Worm (Caenorhabditis elegans) whole organism, early embryonic: ENCODE data around the gene ZK742.6.

Experiments used
- B0310.2 ChIP-seq: sonication (generic microtip); optimal IDR thresholded peaks from 2 replicates; lab custom pipeline; 2016; ENCODE audit warnings: mild to moderate bottlenecking, missing genetic modification characterization, missing compliant biosample characterization
- ama-1 ChIP-seq: fragments of 150-350 bp; optimal IDR thresholded peaks from 2 replicates; lab custom pipeline; 2014
- ceh-13 ChIP-seq: fragments of 200-800 bp; sonication (Bioruptor generic); optimal IDR thresholded peaks from 2 replicates; lab custom pipeline; 2018; ENCODE audit warnings: mild to moderate bottlenecking, missing genetic modification characterization, missing compliant biosample characterization
- ceh-36 ChIP-seq: sonication (generic microtip); optimal IDR thresholded peaks from 2 replicates; lab custom pipeline; 2016; ENCODE audit warnings: missing genetic modification characterization, inconsistent platforms, missing compliant biosample characterization
- ets-7 ChIP-seq: sonication (generic microtip); optimal IDR thresholded peaks from 2 replicates; lab custom pipeline; 2016; ENCODE audit warnings: missing genotype, missing genetic modification characterization, missing compliant biosample characterization
- flt-1 ChIP-seq: fragments of 200-800 bp; sonication (Bioruptor generic); IDR thresholded peaks from 2 replicates; pipeline ENCODE4 v1.3.6; 2022; ENCODE audit warnings: missing genetic modification characterization, missing compliant biosample characterization
- hmbx-1 ChIP-seq: sonication (generic microtip); optimal IDR thresholded peaks from 2 replicates; lab custom pipeline; 2016; ENCODE audit warnings: mild to moderate bottlenecking, missing genetic modification characterization, missing compliant biosample characterization
- hmg-4 ChIP-seq: fragments of 200-800 bp; sonication (Bioruptor generic); optimal IDR thresholded peaks from 2 replicates; lab custom pipeline; 2018; ENCODE audit warnings: mild to moderate bottlenecking, missing genetic modification characterization, missing compliant biosample characterization
- hnd-1 ChIP-seq: sonication (generic microtip); optimal IDR thresholded peaks from 2 replicates; lab custom pipeline; 2016; ENCODE audit warnings: missing genetic modification characterization, missing compliant biosample characterization
- tbx-37 ChIP-seq: fragments of 200-800 bp; sonication (Bioruptor generic); conservative IDR thresholded peaks from 2 replicates; pipeline ENCODE4 v1.3.6; 2022; ENCODE audit warnings: missing genetic modification reagents, missing genetic modification characterization, missing compliant biosample characterization
- tra-4 ChIP-seq: sonication (generic microtip); optimal IDR thresholded peaks from 2 replicates; lab custom pipeline; 2017; ENCODE audit warnings: missing genetic modification characterization, missing compliant biosample characterization

DNA sequence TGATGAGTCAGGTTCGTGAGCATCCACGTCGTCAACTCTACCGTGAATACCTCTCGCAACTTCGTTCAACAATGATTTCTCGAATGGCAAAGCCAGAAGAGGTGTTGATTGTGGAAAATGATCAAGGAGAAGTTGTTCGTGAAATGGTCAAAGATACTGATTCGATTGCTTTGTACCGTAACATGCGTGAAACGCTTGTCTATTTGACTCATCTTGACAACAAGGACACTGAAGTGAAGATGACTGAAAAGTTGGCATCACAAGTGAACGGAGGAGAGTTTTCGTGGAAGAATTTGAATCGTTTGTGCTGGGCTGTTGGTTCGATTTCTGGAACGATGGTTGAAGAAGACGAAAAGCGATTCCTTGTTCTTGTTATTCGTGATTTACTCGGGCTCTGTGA is 8.1 kb downstream of the ZK742.6 start:
- no peak for TF ChIP-seq ets-7 (tag; lab: Kevin White, UChicago)
- no peak for TF ChIP-seq B0310.2 (tag; lab: Kevin White, UChicago)
- no peak for TF ChIP-seq tbx-37 (GFP tag; lab: Robert Waterston, UW)
- no peak for TF ChIP-seq tra-4 (tag; lab: Kevin White, UChicago)
- TF ChIP-seq ama-1 (lab: Kevin White, UChicago) = no peak
- no peak for TF ChIP-seq ceh-36 (tag; lab: Kevin White, UChicago)
- TF ChIP-seq hnd-1 (tag; lab: Kevin White, UChicago) = no peak
- TF ChIP-seq ceh-13 (GFP tag; lab: Kevin White, UChicago) = no peak
- TF ChIP-seq hmg-4 = no peak
- no peak for TF ChIP-seq flt-1 (GFP tag; lab: Robert Waterston, UW)
- TF ChIP-seq hmbx-1 (tag; lab: Kevin White, UChicago) = no peak
